Worm (Caenorhabditis elegans) whole organism, midembryonic: Measurements from ENCODE around the gene ger-1.

Experiments
- klf-2 ChIP-seq: fragments of 200-800 bp; sonication (Bioruptor generic); conservative IDR thresholded peaks from 2 replicates; pipeline ENCODE4 v1.3.6; 2022; ENCODE audit warnings: missing genetic modification reagents, missing genetic modification characterization, missing compliant biosample characterization
- ref-1 ChIP-seq: fragments of 200-800 bp; sonication (Bioruptor generic); conservative IDR thresholded peaks from 2 replicates; pipeline ENCODE4 v1.3.6; 2022; ENCODE audit warnings: missing genetic modification reagents, missing genetic modification characterization, missing compliant biosample characterization
- tab-1 ChIP-seq: fragments of 200-800 bp; sonication (Bioruptor generic); IDR thresholded peaks from 2 replicates; pipeline ENCODE4 v1.3.6; 2022; ENCODE audit warnings: missing genetic modification characterization, missing compliant biosample characterization

- TF ChIP-seq tab-1 (no peak), klf-2 (GFP tag; lab: Robert Waterston, UW) (no peak), ref-1 (no peak)
Measured at ce11 chrIII:7116615-7117252, 49.5 kb upstream of the ger-1 start.
